Worm (Caenorhabditis elegans) whole organism, L3 larva: ENCODE results near the gene ubh-3.

Source experiments
- R02D3.7 ChIP-seq: fragments of 150-350 bp; optimal IDR thresholded peaks from 2 replicates; lab custom pipeline; 2014; ENCODE audit warnings: missing biosample characterization, missing genetic modification characterization
- ZK546.5 ChIP-seq: sonication (generic microtip); optimal IDR thresholded peaks from 2 replicates; lab custom pipeline; 2017; ENCODE audit warnings: missing biosample characterization, missing genetic modification characterization
- ama-1 ChIP-seq: fragments of 150-350 bp; optimal IDR thresholded peaks from 2 replicates; lab custom pipeline; 2018
- ceh-16 ChIP-seq: sonication (generic microtip); optimal IDR thresholded peaks from 2 replicates; lab custom pipeline; 2017; ENCODE audit warnings: missing biosample characterization, missing genetic modification characterization
- ceh-28 ChIP-seq: fragments of 150-350 bp; optimal IDR thresholded peaks from 2 replicates; lab custom pipeline; 2014; ENCODE audit warnings: missing biosample characterization, missing genetic modification reagents, missing genetic modification characterization
- ceh-9 ChIP-seq: sonication (generic microtip); optimal IDR thresholded peaks from 2 replicates; lab custom pipeline; 2018; ENCODE audit warnings: missing biosample characterization, missing genetic modification characterization
- daf-12 ChIP-seq: fragments of 150-350 bp; optimal IDR thresholded peaks from 2 replicates; lab custom pipeline; 2014; ENCODE audit warnings: missing biosample characterization, missing genetic modification reagents, missing genetic modification characterization
- egl-27 ChIP-seq: sonication (generic microtip); optimal IDR thresholded peaks from 4 replicates; lab custom pipeline; 2017; ENCODE audit warnings: missing biosample characterization, missing genetic modification reagents, missing genetic modification characterization
- egl-5 ChIP-seq: fragments of 150-350 bp; optimal IDR thresholded peaks from 2 replicates; lab custom pipeline; 2017; ENCODE audit warnings: missing biosample characterization, missing genetic modification reagents, missing genetic modification characterization, inconsistent platforms
- elt-1 ChIP-seq: fragments of 150-350 bp; optimal IDR thresholded peaks from 2 replicates; lab custom pipeline; 2014; ENCODE audit warnings: missing biosample characterization, missing genetic modification characterization
- elt-2 ChIP-seq: sonication (generic microtip); optimal IDR thresholded peaks from 2 replicates; lab custom pipeline; 2016; ENCODE audit warnings: missing genetic modification reagents, mild to moderate bottlenecking, missing genetic modification characterization, missing compliant biosample characterization
- elt-3 ChIP-seq, 3 experiments: fragments of 150-350 bp in 1 of 3; sonication (generic microtip) in 2 of 3; optimal IDR thresholded peaks; 2 replicates in 2 of 3; 4 replicates in 1 of 3; lab custom pipeline; 2014 to 2017; ENCODE audit warnings: missing biosample characterization in 3 of 3, missing genetic modification characterization in 3 of 3
- eor-1 ChIP-seq, 2 experiments: fragments of 150-350 bp; optimal IDR thresholded peaks; 2 replicates each; lab custom pipeline; 2014 to 2018; ENCODE audit warnings: missing biosample characterization in 2 of 2, missing genetic modification characterization in 2 of 2
- fkh-10 ChIP-seq: sonication (generic microtip); optimal IDR thresholded peaks from 2 replicates; lab custom pipeline; 2017; ENCODE audit warnings: missing biosample characterization, missing genetic modification reagents, missing genetic modification characterization
- fkh-2 ChIP-seq: fragments of 150-350 bp; optimal IDR thresholded peaks from 2 replicates; lab custom pipeline; 2014; ENCODE audit warnings: missing biosample characterization, missing genetic modification reagents, missing genetic modification characterization
- fos-1 ChIP-seq: fragments of 150-350 bp; optimal IDR thresholded peaks from 2 replicates; lab custom pipeline; 2014; ENCODE audit warnings: missing biosample characterization, missing genetic modification characterization
- hmg-11 ChIP-seq: sonication (generic microtip); optimal IDR thresholded peaks from 2 replicates; lab custom pipeline; 2016; ENCODE audit warnings: missing genetic modification characterization, missing compliant biosample characterization
- jun-1 ChIP-seq: fragments of 150-350 bp; optimal IDR thresholded peaks from 2 replicates; lab custom pipeline; 2014; ENCODE audit warnings: missing biosample characterization, missing genetic modification reagents, missing genetic modification characterization
- lin-15B ChIP-seq: fragments of 150-350 bp; optimal IDR thresholded peaks from 2 replicates; lab custom pipeline; 2014; ENCODE audit warnings: missing biosample characterization, missing genetic modification characterization
- lin-39 ChIP-seq: fragments of 150-350 bp; optimal IDR thresholded peaks from 2 replicates; lab custom pipeline; 2018; ENCODE audit warnings: missing biosample characterization, missing genetic modification reagents, missing genetic modification characterization
- lsy-12 ChIP-seq: sonication (generic microtip); optimal IDR thresholded peaks from 2 replicates; lab custom pipeline; 2016; ENCODE audit warnings: mild to moderate bottlenecking, missing genetic modification characterization, missing compliant biosample characterization
- mdl-1 ChIP-seq: fragments of 150-350 bp; optimal IDR thresholded peaks from 2 replicates; lab custom pipeline; 2014; ENCODE audit warnings: missing biosample characterization, missing genetic modification characterization
- mml-1 ChIP-seq: fragments of 150-350 bp; sonication (generic microtip); optimal IDR thresholded peaks from 3 replicates; lab custom pipeline; 2014; ENCODE audit warnings: missing biosample characterization, missing genetic modification characterization
- nfya-1 ChIP-seq: sonication (generic microtip); optimal IDR thresholded peaks from 2 replicates; lab custom pipeline; 2017; ENCODE audit warnings: missing genetic modification characterization, mild to moderate bottlenecking, missing compliant biosample characterization, antibody characterized with exemption, moderate library complexity; ENCODE audit not compliant: insufficient read depth
- nhr-11 ChIP-seq: fragments of 150-350 bp; optimal IDR thresholded peaks from 2 replicates; lab custom pipeline; 2014; ENCODE audit warnings: missing biosample characterization, missing genetic modification characterization
- nhr-12 ChIP-seq: fragments of 150-350 bp; optimal IDR thresholded peaks from 2 replicates; lab custom pipeline; 2014; ENCODE audit warnings: missing biosample characterization, missing genetic modification characterization
- nhr-23 ChIP-seq: fragments of 150-350 bp; optimal IDR thresholded peaks from 2 replicates; lab custom pipeline; 2014; ENCODE audit warnings: missing biosample characterization, missing genetic modification reagents, missing genetic modification characterization
- nhr-237 ChIP-seq: fragments of 150-350 bp; optimal IDR thresholded peaks from 2 replicates; lab custom pipeline; 2014; ENCODE audit warnings: missing biosample characterization, missing genetic modification characterization
- nhr-25 ChIP-seq: sonication (generic microtip); optimal IDR thresholded peaks from 2 replicates; lab custom pipeline; 2017; ENCODE audit warnings: missing biosample characterization, missing genetic modification characterization
- nhr-43 ChIP-seq: sonication (generic microtip); optimal IDR thresholded peaks from 2 replicates; lab custom pipeline; 2016; ENCODE audit warnings: mild to moderate bottlenecking, missing genetic modification characterization, missing compliant biosample characterization; ENCODE audit not compliant: poor library complexity, severe bottlenecking
- nhr-67 ChIP-seq: fragments of 150-350 bp; optimal IDR thresholded peaks from 2 replicates; lab custom pipeline; 2014; ENCODE audit warnings: missing biosample characterization, missing genetic modification characterization
- nhr-76 ChIP-seq: fragments of 150-350 bp; sonication (generic microtip); optimal IDR thresholded peaks from 5 replicates; lab custom pipeline; 2014; ENCODE audit warnings: missing biosample characterization, missing genetic modification characterization
- nhr-77 ChIP-seq: fragments of 150-350 bp; optimal IDR thresholded peaks from 2 replicates; lab custom pipeline; 2014; ENCODE audit warnings: missing biosample characterization, missing genetic modification characterization
- pha-4 ChIP-seq: fragments of 150-350 bp; optimal IDR thresholded peaks from 2 replicates; lab custom pipeline; 2014; ENCODE audit warnings: missing biosample characterization, missing genetic modification reagents, missing genetic modification characterization
- pqm-1 ChIP-seq: fragments of 150-350 bp; optimal IDR thresholded peaks from 2 replicates; lab custom pipeline; 2017; ENCODE audit warnings: missing biosample characterization, missing genetic modification characterization, inconsistent platforms
- sea-2 ChIP-seq: fragments of 150-350 bp; sonication (generic microtip); optimal IDR thresholded peaks from 4 replicates; lab custom pipeline; 2014; ENCODE audit warnings: missing biosample characterization, missing genetic modification reagents, missing genetic modification characterization
- skn-1 ChIP-seq: fragments of 150-350 bp; optimal IDR thresholded peaks from 2 replicates; lab custom pipeline; 2014; ENCODE audit warnings: missing biosample characterization, missing genetic modification characterization
- unc-39 ChIP-seq: sonication (generic microtip); optimal IDR thresholded peaks from 4 replicates; lab custom pipeline; 2017; ENCODE audit warnings: missing biosample characterization, missing genetic modification characterization
- unc-62 ChIP-seq: fragments of 150-350 bp; sonication (generic microtip); optimal IDR thresholded peaks from 4 replicates; lab custom pipeline; 2014; ENCODE audit warnings: missing biosample characterization, missing genetic modification reagents, missing genetic modification characterization
- ztf-11 ChIP-seq: fragments of 150-350 bp; optimal IDR thresholded peaks from 2 replicates; lab custom pipeline; 2014; ENCODE audit warnings: missing biosample characterization, missing genetic modification characterization
- ztf-4 ChIP-seq: fragments of 150-350 bp; optimal IDR thresholded peaks from 2 replicates; lab custom pipeline; 2014; ENCODE audit warnings: missing biosample characterization, missing genetic modification characterization

Gene ubh-3

ce11 chrV:6508703-6509102, at the start of gene ubh-3:
Gene ubh-3 (minus strand): TSS chrV:6508803.
- TF ChIP-seq nhr-12 (tag; lab: Kevin White, UChicago) (no peak), nhr-43 (no peak), daf-12 (tag; lab: Kevin White, UChicago) (no peak), lin-39 (no peak), nhr-77 (tag; lab: Kevin White, UChicago) (no peak)

- TF ChIP-seq fkh-10 (GFP tag; lab: Kevin White, UChicago) (no peak), lin-39 (no peak), mml-1 (tag; lab: Kevin White, UChicago) (no peak), elt-3 (tag; optimal IDR thresholded peaks at IDR 0.05; lab: Kevin White, UChicago) (no peak), ceh-28 (tag; lab: Kevin White, UChicago) (no peak), nhr-237 (tag; lab: Kevin White, UChicago) (no peak), eor-1 (tag; optimal IDR thresholded peaks at IDR 0.05; lab: Kevin White, UChicago) (no peak), nhr-25 (tag; lab: Kevin White, UChicago) (no peak), ceh-9 (tag; lab: Kevin White, UChicago) (no peak), lsy-12 (tag; lab: Kevin White, UChicago) (no peak)
- TF ChIP-seq, all 47 proteins: peak for 0
Measured at ce11 chrV:6558103-6558502, 49.5 kb upstream of the ubh-3 start, which contains the start of gene spp-20. Gene spp-20 (minus strand): TSS chrV:6558203.

ce11 chrV:6557035-6557434, 48.4 kb upstream of the ubh-3 start, which contains the start of gene spp-27:
Gene spp-27 (minus strand): TSS chrV:6557135.
- TF ChIP-seq ztf-4 (tag; lab: Kevin White, UChicago) (no peak), nhr-43 (no peak), unc-62 (GFP tag; lab: Kevin White, UChicago) (no peak), nhr-77 (tag; lab: Kevin White, UChicago) (no peak), mml-1 (tag; lab: Kevin White, UChicago) (no peak), egl-5 (no peak), mdl-1 (tag; lab: Kevin White, UChicago) (no peak), fkh-10 (GFP tag; lab: Kevin White, UChicago) (no peak), ztf-11 (tag; lab: Kevin White, UChicago) (no peak), elt-2 (tag; lab: Kevin White, UChicago) (no peak), nhr-11 (tag; lab: Kevin White, UChicago) (no peak), nhr-237 (tag; lab: Kevin White, UChicago) (no peak), lin-39 (no peak), fkh-2 (tag; lab: Kevin White, UChicago) (no peak), hmg-11 (tag; lab: Kevin White, UChicago) (no peak), daf-12 (tag; lab: Kevin White, UChicago) (no peak), nhr-76 (tag; lab: Kevin White, UChicago) (no peak)

ce11 chrV:6554308-6554707, 45.7 kb upstream of the ubh-3 start, which contains the start of gene K04A8.19:
Gene K04A8.19 (minus strand): TSS chrV:6554408.
- TF ChIP-seq egl-27 = no peak
- TF ChIP-seq ZK546.5 (tag; lab: Kevin White, UChicago) = no peak
- no peak for TF ChIP-seq unc-39 (tag; lab: Kevin White, UChicago)
- TF ChIP-seq nhr-23 (tag; lab: Kevin White, UChicago) = no peak
- no peak for TF ChIP-seq pha-4
- no peak for TF ChIP-seq elt-1
- TF ChIP-seq ama-1 (lab: Kevin White, UChicago) = no peak
- TF ChIP-seq sea-2 (GFP tag; lab: Kevin White, UChicago) = no peak
- TF ChIP-seq unc-62 (GFP tag; lab: Kevin White, UChicago) = no peak

ce11 chrV:6551707-6552390, 43.2 kb upstream of the ubh-3 start, which contains the start of gene twk-10:
Gene twk-10 (plus strand): TSS chrV:6552340.
- TF ChIP-seq eor-1 (tag; optimal IDR thresholded peaks at IDR 0.05; lab: Kevin White, UChicago) (no peak), egl-5 (no peak), fos-1 (no peak), egl-27 (peak; percentile 9), hmg-11 (tag; lab: Kevin White, UChicago) (no peak), nfya-1 (tag; lab: Kevin White, UChicago) (no peak), elt-2 (tag; lab: Kevin White, UChicago) (peak; percentile 32), daf-12 (tag; lab: Kevin White, UChicago) (no peak), mdl-1 (tag; lab: Kevin White, UChicago) (no peak), unc-39 (tag; lab: Kevin White, UChicago) (no peak), nhr-67 (no peak), fkh-2 (tag; lab: Kevin White, UChicago) (no peak), lsy-12 (tag; lab: Kevin White, UChicago) (no peak), ceh-16 (no peak), jun-1 (no peak), pqm-1 (tag; lab: Kevin White, UChicago) (peak; percentile 5), nhr-12 (tag; lab: Kevin White, UChicago) (no peak), ceh-28 (tag; lab: Kevin White, UChicago) (no peak), skn-1 (tag; lab: Kevin White, UChicago) (no peak), unc-62 (GFP tag; lab: Kevin White, UChicago) (no peak), R02D3.7 (no peak), pha-4 (peak; percentile 60), nhr-43 (peak; percentile 47), nhr-23 (tag; lab: Kevin White, UChicago) (peak; percentile 12), lin-15B (tag; lab: Kevin White, UChicago) (no peak)
